Worm (Caenorhabditis elegans): ENCODE results near the gene C45B11.5.

The C45B11.5 gene

DNA sequence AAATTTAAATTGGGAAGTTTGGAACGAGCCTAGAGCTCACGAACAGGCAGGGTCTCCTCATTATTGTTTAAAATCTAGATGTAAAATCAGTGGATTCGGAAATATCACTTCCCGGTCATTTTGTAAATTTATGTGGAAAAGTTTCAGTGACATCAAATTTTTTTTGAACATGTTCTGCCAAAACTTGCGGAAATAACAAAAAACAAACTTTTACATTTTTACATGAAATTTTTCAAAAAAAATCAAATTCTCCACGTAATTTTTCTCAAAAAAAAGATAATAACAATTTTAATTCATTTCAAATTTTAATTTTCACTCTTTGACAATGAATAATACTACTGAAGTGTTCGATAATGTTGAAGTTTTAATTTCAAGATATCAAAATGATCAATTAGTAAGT is at the start of gene C45B11.5:
Gene C45B11.5 (plus strand): TSS at position 301 of the 400 bp plus-strand sequence.
- TF ChIP-seq nfya-1 (tag; optimal IDR thresholded peaks at IDR 0.05; ENCODE audit: insufficient read depth): no peak
- no peak for TF ChIP-seq ZK546.5 (tag; optimal IDR thresholded peaks at IDR 0.05)
- no peak for TF ChIP-seq fkh-2 (tag; optimal IDR thresholded peaks at IDR 0.05)
- TF ChIP-seq nhr-12 (tag; optimal IDR thresholded peaks at IDR 0.05): no peak
- TF ChIP-seq nhr-43 (tag; optimal IDR thresholded peaks at IDR 0.05; ENCODE audit: poor library complexity, severe bottlenecking): no peak
- no peak for TF ChIP-seq aly-2 (tag; optimal IDR thresholded peaks at IDR 0.05)
- no peak for TF ChIP-seq elt-2 (tag; optimal IDR thresholded peaks at IDR 0.05)
- no peak for TF ChIP-seq sea-2 (GFP tag; optimal IDR thresholded peaks at IDR 0.05)
- TF ChIP-seq pqm-1 (tag; optimal IDR thresholded peaks at IDR 0.05): no peak
- TF ChIP-seq ceh-82 (tag; optimal IDR thresholded peaks at IDR 0.05): no peak

- TF ChIP-seq mdl-1 (tag; optimal IDR thresholded peaks at IDR 0.05) (no peak), lsy-12 (tag; optimal IDR thresholded peaks at IDR 0.05) (no peak), hmg-11 (tag; optimal IDR thresholded peaks at IDR 0.05) (no peak), ceh-82 (tag; optimal IDR thresholded peaks at IDR 0.05) (no peak), ceh-16 (tag; optimal IDR thresholded peaks at IDR 0.05) (no peak)
Observed at ce11 chrV:10998797-10999196, 42.8 kb upstream of the C45B11.5 start, which contains the start of gene F53B7.7. Gene F53B7.7, plus strand, starts transcription at chrV:10999097.

ce11 chrV:11000650-11001049 is 40.9 kb upstream of the C45B11.5 start, which contains the start of gene isy-1:
Gene isy-1, minus strand, starts transcription at chrV:11000699.
- TF ChIP-seq elt-1 (tag; optimal IDR thresholded peaks at IDR 0.05) (no peak), nhr-25 (tag; optimal IDR thresholded peaks at IDR 0.05) (peak; percentile 45), ama-1 (optimal IDR thresholded peaks at IDR 0.05) (no peak), nhr-67 (tag; optimal IDR thresholded peaks at IDR 0.05) (no peak), ceh-82 (tag; optimal IDR thresholded peaks at IDR 0.05) (no peak), lin-15B (tag; optimal IDR thresholded peaks at IDR 0.05) (peak; percentile 95), R02D3.7 (tag; optimal IDR thresholded peaks at IDR 0.05) (peak; percentile 29), ztf-4 (tag; optimal IDR thresholded peaks at IDR 0.05) (no peak), mml-1 (tag; optimal IDR thresholded peaks at IDR 0.05) (no peak), zag-1 (tag; optimal IDR thresholded peaks at IDR 0.05) (no peak), hmg-11 (tag; optimal IDR thresholded peaks at IDR 0.05) (no peak), nhr-237 (tag; optimal IDR thresholded peaks at IDR 0.05) (no peak), egl-5 (tag; optimal IDR thresholded peaks at IDR 0.05) (peak; percentile 41), elt-3 (tag; optimal IDR thresholded peaks at IDR 0.05) (no peak), lin-39 (tag; optimal IDR thresholded peaks at IDR 0.05) (no peak), nhr-28 (tag; optimal IDR thresholded peaks at IDR 0.05) (no peak), ceh-9 (tag; optimal IDR thresholded peaks at IDR 0.05) (no peak), snpc-4 (tag; optimal IDR thresholded peaks at IDR 0.05) (peak; percentile 87), pha-4 (tag; optimal IDR thresholded peaks at IDR 0.05) (peak; percentile 94), elt-2 (tag; optimal IDR thresholded peaks at IDR 0.05) (peak; percentile 18), unc-62 (GFP tag; optimal IDR thresholded peaks at IDR 0.05) (no peak), nhr-12 (tag; optimal IDR thresholded peaks at IDR 0.05) (no peak), fkh-2 (tag; optimal IDR thresholded peaks at IDR 0.05) (no peak), tbx-2 (tag; optimal IDR thresholded peaks at IDR 0.05) (no peak), nhr-43 (tag; optimal IDR thresholded peaks at IDR 0.05; ENCODE audit: poor library complexity, severe bottlenecking) (peak; percentile 12), ceh-28 (tag; optimal IDR thresholded peaks at IDR 0.05) (no peak), fkh-10 (GFP tag; optimal IDR thresholded peaks at IDR 0.05) (peak; percentile 22), ceh-16 (tag; optimal IDR thresholded peaks at IDR 0.05) (no peak), nhr-76 (tag; optimal IDR thresholded peaks at IDR 0.05) (no peak), nfya-1 (tag; optimal IDR thresholded peaks at IDR 0.05; ENCODE audit: insufficient read depth) (peak; percentile 81), sea-2 (GFP tag; optimal IDR thresholded peaks at IDR 0.05) (no peak)

DNA sequence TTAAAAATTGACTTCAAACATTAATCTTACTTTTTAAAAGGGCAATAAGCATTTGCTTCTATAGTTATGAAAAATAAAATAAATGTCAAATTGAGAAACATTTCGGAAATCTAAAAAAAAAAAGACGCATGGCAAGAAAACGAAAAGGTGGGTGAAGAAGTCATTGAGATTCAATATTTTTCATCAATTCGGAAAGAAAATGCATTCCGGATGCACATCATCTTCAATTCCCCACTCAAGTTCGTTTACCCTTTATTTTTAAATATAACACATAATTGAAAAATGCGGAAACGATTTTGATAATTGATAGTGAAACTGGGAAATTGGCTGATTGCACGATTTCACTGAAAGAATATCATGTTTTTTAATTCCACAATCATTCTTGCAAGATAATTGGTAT is 39.2 kb upstream of the C45B11.5 start, which contains the start of gene F53B7.4:
Gene F53B7.4 (minus strand): TSS at position 101 of the 400 bp plus-strand sequence.
- no peak for TF ChIP-seq fos-1 (tag; optimal IDR thresholded peaks at IDR 0.05)
- TF ChIP-seq ceh-9 (tag; optimal IDR thresholded peaks at IDR 0.05): no peak
- TF ChIP-seq eor-1 (tag; optimal IDR thresholded peaks at IDR 0.05): no peak
- TF ChIP-seq nhr-12 (tag; optimal IDR thresholded peaks at IDR 0.05): no peak
- TF ChIP-seq R02D3.7 (tag; optimal IDR thresholded peaks at IDR 0.05): no peak
- TF ChIP-seq aly-2 (tag; optimal IDR thresholded peaks at IDR 0.05): no peak
- TF ChIP-seq nhr-11 (tag; optimal IDR thresholded peaks at IDR 0.05): no peak
- no peak for TF ChIP-seq fkh-10 (GFP tag; optimal IDR thresholded peaks at IDR 0.05)
- TF ChIP-seq elt-3 (tag; optimal IDR thresholded peaks at IDR 0.05): no peak
- TF ChIP-seq nhr-77 (tag; optimal IDR thresholded peaks at IDR 0.05): no peak
- TF ChIP-seq unc-39 (tag; optimal IDR thresholded peaks at IDR 0.05): no peak
